Worm (Caenorhabditis elegans) whole organism, L4/young adult: ENCODE results near the gene M28.10.

ENCODE experiments used
- W03F9.2 ChIP-seq: fragments of 150-350 bp; optimal IDR thresholded peaks from 2 replicates; lab custom pipeline; 2014; ENCODE audit warnings: missing biosample characterization, missing genetic modification characterization
- dao-5 ChIP-seq: sonication (generic microtip); optimal IDR thresholded peaks from 2 replicates; lab custom pipeline; 2016; ENCODE audit warnings: missing genotype, missing genetic modification characterization, moderate library complexity, missing compliant biosample characterization
- him-1 ChIP-seq: sonication (generic microtip); optimal IDR thresholded peaks from 2 replicates; lab custom pipeline; 2016; ENCODE audit warnings: missing genotype, missing genetic modification reagents, missing genetic modification characterization, missing compliant biosample characterization

Gene M28.10

ce11 chrII:10646901-10647566 lies at the start of gene M28.10:
Gene M28.10, plus strand, starts transcription at chrII:10647516.
- TF ChIP-seq him-1 (tag; lab: Kevin White, UChicago) (no peak), dao-5 (tag; lab: Kevin White, UChicago) (no peak), W03F9.2 (tag; lab: Kevin White, UChicago) (no peak)

DNA sequence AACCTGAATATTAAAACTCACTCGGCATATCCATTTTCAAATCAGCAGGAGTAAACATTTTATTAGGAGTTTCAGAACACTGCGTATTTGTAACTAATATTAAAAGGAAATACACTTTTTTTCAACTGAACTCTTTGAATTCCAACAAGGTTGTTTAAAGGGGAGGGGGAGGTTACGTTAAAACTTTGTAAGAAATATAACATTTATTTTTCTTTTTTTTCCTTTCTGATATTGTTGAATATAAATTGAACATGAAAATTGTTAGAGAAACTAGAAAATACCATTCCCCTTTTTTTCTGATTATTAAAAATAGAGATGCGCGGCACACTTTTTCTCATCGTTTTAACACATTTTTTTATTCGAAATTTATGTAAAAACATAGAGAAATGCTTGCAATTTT lies 49.3 kb upstream of the M28.10 start, which contains the start of gene C14A4.8:
TSS of gene C14A4.8 (minus strand) at position 101 of the 400 bp plus-strand sequence.
- TF ChIP-seq W03F9.2 (tag; lab: Kevin White, UChicago) = no peak
- no peak for TF ChIP-seq him-1 (tag; lab: Kevin White, UChicago)
- TF ChIP-seq dao-5 (tag; lab: Kevin White, UChicago) = no peak

DNA sequence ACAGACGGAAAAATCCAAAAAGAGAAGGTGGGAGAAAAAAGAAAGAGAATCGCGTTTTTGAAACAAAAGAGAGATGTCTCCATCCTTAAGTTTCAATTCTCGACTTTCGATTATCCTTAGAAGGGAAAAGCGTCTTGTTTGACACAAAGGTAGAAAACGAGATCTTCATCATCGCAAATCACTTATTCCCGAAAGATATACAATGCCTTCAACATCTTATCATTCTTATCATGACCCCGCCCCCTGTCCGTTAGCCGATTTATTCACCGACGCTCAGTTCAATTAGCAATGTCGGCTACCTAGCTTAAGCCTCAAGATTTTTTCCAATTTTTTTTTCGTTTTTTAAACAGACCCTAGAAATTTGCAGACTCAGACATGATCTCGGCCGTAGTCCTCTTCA lies 48.3 kb upstream of the M28.10 start, which contains the start of gene C14A4.9:
TSS of gene C14A4.9 (plus strand) at position 368 of the 400 bp plus-strand sequence.
- no peak for TF ChIP-seq W03F9.2 (tag; lab: Kevin White, UChicago)

ce11 chrII:10602184-10602583 lies 45.1 kb upstream of the M28.10 start, which contains the start of gene srv-2:
Gene srv-2, minus strand, starts transcription at chrII:10602284.
- no peak for TF ChIP-seq dao-5 (tag; lab: Kevin White, UChicago)
- TF ChIP-seq W03F9.2 (tag; lab: Kevin White, UChicago) = no peak
- no peak for TF ChIP-seq him-1 (tag; lab: Kevin White, UChicago)

ce11 chrII:10603560-10603959 lies 43.8 kb upstream of the M28.10 start:
- TF ChIP-seq him-1 (tag; lab: Kevin White, UChicago) (no peak), W03F9.2 (tag; lab: Kevin White, UChicago) (no peak), dao-5 (tag; lab: Kevin White, UChicago) (no peak)

ce11 chrII:10605512-10605911 lies 41.8 kb upstream of the M28.10 start, which contains the start of gene taf-13:
Gene taf-13, minus strand, starts transcription at chrII:10605612.
- TF ChIP-seq him-1 (tag; lab: Kevin White, UChicago) (no peak), dao-5 (tag; lab: Kevin White, UChicago) (no peak), W03F9.2 (tag; lab: Kevin White, UChicago) (no peak)

ce11 chrII:10607238-10607961 lies 39.9 kb upstream of the M28.10 start, which contains the start of gene ccm-3:
Gene ccm-3, minus strand, starts transcription at chrII:10607275.
- TF ChIP-seq W03F9.2 (tag; lab: Kevin White, UChicago) (no peak), him-1 (tag; lab: Kevin White, UChicago) (no peak)

ce11 chrII:10608821-10609220 lies 38.5 kb upstream of the M28.10 start:
- no peak for TF ChIP-seq him-1 (tag; lab: Kevin White, UChicago)
- no peak for TF ChIP-seq dao-5 (tag; lab: Kevin White, UChicago)
- no peak for TF ChIP-seq W03F9.2 (tag; lab: Kevin White, UChicago)

ce11 chrII:10612743-10613142 lies 34.6 kb upstream of the M28.10 start, which contains the start of gene C14A4.12:
Gene C14A4.12, plus strand, starts transcription at chrII:10613043.
- no peak for TF ChIP-seq W03F9.2 (tag; lab: Kevin White, UChicago)
- TF ChIP-seq dao-5 (tag; lab: Kevin White, UChicago) = no peak
- TF ChIP-seq him-1 (tag; lab: Kevin White, UChicago) = no peak

DNA sequence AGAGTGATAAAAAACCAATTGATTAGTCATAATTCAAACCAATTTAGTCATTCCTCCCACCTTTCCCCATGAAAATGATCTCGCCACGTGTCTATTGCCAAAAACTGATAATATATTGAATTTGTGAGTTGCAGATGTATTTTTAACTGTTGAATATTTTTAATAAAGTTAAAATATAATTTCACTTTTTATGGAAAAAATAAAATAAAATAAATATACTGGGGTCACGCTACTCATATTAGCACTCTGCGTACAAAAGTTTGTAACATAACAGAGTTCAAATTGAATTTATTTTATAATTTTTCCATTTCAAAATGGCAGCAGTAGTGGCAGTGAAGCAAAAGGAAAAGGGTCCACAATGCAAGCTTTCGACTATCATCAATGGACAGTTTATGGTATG lies 29.2 kb upstream of the M28.10 start, which contains the start of gene C14A4.13:
TSS of gene C14A4.13 (plus strand) at position 301 of the 400 bp plus-strand sequence.
- TF ChIP-seq dao-5 (tag; lab: Kevin White, UChicago) = no peak
- TF ChIP-seq W03F9.2 (tag; lab: Kevin White, UChicago) = no peak
- TF ChIP-seq him-1 (tag; lab: Kevin White, UChicago) = no peak

- no peak for TF ChIP-seq dao-5 (tag; lab: Kevin White, UChicago)
- no peak for TF ChIP-seq W03F9.2 (tag; lab: Kevin White, UChicago)
- TF ChIP-seq him-1 (tag; lab: Kevin White, UChicago) = no peak
These were observed 25.4 kb upstream of the M28.10 start, which contains the start of gene cutl-9 for ce11 chrII:10621965-10622364. Gene cutl-9, plus strand, starts transcription at chrII:10622265.

DNA sequence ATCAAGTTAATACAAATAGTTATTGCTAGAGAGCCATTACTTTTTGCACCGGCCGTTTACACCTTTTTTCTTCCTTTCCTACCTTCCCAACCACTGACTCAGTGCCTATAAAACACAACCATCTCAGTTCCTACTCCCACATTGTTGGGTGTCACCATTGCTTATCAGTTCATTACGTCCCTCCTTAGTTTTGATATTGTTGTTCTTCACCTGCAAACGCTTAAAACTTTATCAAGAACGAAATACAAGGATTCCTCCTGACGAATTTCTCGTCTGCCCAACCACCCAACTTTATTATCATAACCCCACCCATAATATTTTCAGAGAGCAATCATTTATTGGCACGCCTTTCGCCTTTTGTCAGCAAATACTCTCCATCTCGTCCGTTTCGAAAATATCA lies 20.2 kb upstream of the M28.10 start:
- TF ChIP-seq him-1 (tag; lab: Kevin White, UChicago) (no peak), W03F9.2 (tag; lab: Kevin White, UChicago) (no peak), dao-5 (tag; lab: Kevin White, UChicago) (no peak)

- TF ChIP-seq him-1 (tag; lab: Kevin White, UChicago) = no peak
- TF ChIP-seq W03F9.2 (tag; lab: Kevin White, UChicago) = no peak
- no peak for TF ChIP-seq dao-5 (tag; lab: Kevin White, UChicago)
These were observed 19.4 kb upstream of the M28.10 start, which contains the start of gene M28.8 for ce11 chrII:10627963-10628362. Gene M28.8, plus strand, starts transcription at chrII:10628263.
